Fruit fly (Drosophila melanogaster) whole organism, adult: ENCODE measurements around the gene Prim2.
A peak's percentile ranks its signal among the peaks of the same experiment; 100 is the strongest.

Experiments used
- CG11617 ChIP-seq: fragments of 200-800 bp; sonication (Bioruptor generic); optimal IDR thresholded peaks from 2 replicates; lab custom pipeline; 2017; ENCODE audit warnings: mild to moderate bottlenecking, missing biosample characterization, missing genetic modification reagents, missing genetic modification characterization
- CG12768 ChIP-seq: fragments of 200-800 bp; sonication (Bioruptor generic); optimal IDR thresholded peaks from 2 replicates; lab custom pipeline; 2017; ENCODE audit warnings: missing biosample characterization, missing genetic modification characterization, mild to moderate bottlenecking, moderate library complexity, missing genetic modification reagents
- CG14711 ChIP-seq: fragments of 200-800 bp; sonication (Bioruptor generic); optimal IDR thresholded peaks from 2 replicates; lab custom pipeline; 2018; ENCODE audit warnings: missing biosample characterization, mild to moderate bottlenecking, missing genetic modification characterization, moderate library complexity
- CG1620 ChIP-seq: fragments of 200-800 bp; sonication (Bioruptor generic); optimal IDR thresholded peaks from 2 replicates; lab custom pipeline; 2016; ENCODE audit warnings: missing biosample characterization, missing genetic modification characterization
- CG33017 ChIP-seq: fragments of 200-800 bp; sonication (Bioruptor generic); optimal IDR thresholded peaks from 2 replicates; lab custom pipeline; 2018; ENCODE audit warnings: missing biosample characterization, mild to moderate bottlenecking, missing genetic modification characterization, moderate library complexity
- CG7045 ChIP-seq: fragments of 200-800 bp; sonication (Bioruptor generic); optimal IDR thresholded peaks from 2 replicates; lab custom pipeline; 2017; ENCODE audit warnings: missing biosample characterization, mild to moderate bottlenecking, missing genetic modification characterization
- CG7101 ChIP-seq: fragments of 200-800 bp; sonication (Bioruptor generic); optimal IDR thresholded peaks from 2 replicates; lab custom pipeline; 2018; ENCODE audit warnings: missing biosample characterization, mild to moderate bottlenecking, missing genetic modification characterization, moderate library complexity
- Clk ChIP-seq: fragments of 200-800 bp; sonication (Bioruptor generic); optimal IDR thresholded peaks from 2 replicates; lab custom pipeline; 2017; ENCODE audit warnings: missing biosample characterization, missing genetic modification characterization
- Crg-1 ChIP-seq: fragments of 200-800 bp; sonication (Bioruptor generic); optimal IDR thresholded peaks from 2 replicates; lab custom pipeline; 2016; ENCODE audit warnings: missing biosample characterization, missing genetic modification characterization
- bab1 ChIP-seq: fragments of 200-800 bp; sonication (Bioruptor generic); optimal IDR thresholded peaks from 3 replicates; lab custom pipeline; 2019; ENCODE audit warnings: missing biosample characterization, mild to moderate bottlenecking, missing genetic modification characterization, moderate library complexity
- cic ChIP-seq: fragments of 200-800 bp; sonication (Bioruptor generic); optimal IDR thresholded peaks from 2 replicates; lab custom pipeline; 2017; ENCODE audit warnings: missing biosample characterization, mild to moderate bottlenecking, missing genetic modification characterization, moderate library complexity
- cnc ChIP-seq, 2 experiments: fragments of >200 bp; optimal IDR thresholded peaks; 2 replicates each; lab custom pipeline; 2017
- kay ChIP-seq: fragments of 200-800 bp; sonication (Bioruptor generic); peaks from one replicate; lab custom pipeline; 2016; ENCODE audit warnings: missing biosample characterization, missing genetic modification characterization, borderline replicate concordance
- ovo ChIP-seq: fragments of 200-800 bp; sonication (Bioruptor generic); optimal IDR thresholded peaks from 2 replicates; lab custom pipeline; 2016; ENCODE audit warnings: missing biosample characterization, missing genetic modification characterization
- pad ChIP-seq: fragments of 200-800 bp; sonication (Bioruptor generic); optimal IDR thresholded peaks from 3 replicates; lab custom pipeline; 2017; ENCODE audit warnings: missing biosample characterization, missing genetic modification characterization, mild to moderate bottlenecking, moderate library complexity, missing genetic modification reagents
- tj ChIP-seq: fragments of 200-800 bp; sonication (Bioruptor generic); optimal IDR thresholded peaks from 3 replicates; lab custom pipeline; 2017; ENCODE audit warnings: missing biosample characterization, mild to moderate bottlenecking, missing genetic modification characterization, moderate library complexity
- toe ChIP-seq: fragments of 200-800 bp; sonication (Bioruptor generic); optimal IDR thresholded peaks from 2 replicates; lab custom pipeline; 2016; ENCODE audit warnings: missing biosample characterization, missing genetic modification characterization

Prim2 gene

dm6 chr3L:20361389-20361788 lies at the start of gene Prim2:
TSS of gene Prim2 (minus strand) at chr3L:20361585.
- no peak for TF ChIP-seq CG7101 (tag; lab: Kevin White, UChicago)
- TF ChIP-seq toe (GFP tag; lab: Kevin White, UChicago): no peak
- peak; percentile 30 for TF ChIP-seq bab1 (GFP tag; lab: Kevin White, UChicago)

dm6 chr3L:20410780-20411179 lies 49.4 kb upstream of the Prim2 start:
- TF ChIP-seq CG7101 (tag; lab: Kevin White, UChicago) (peak; percentile 35), ovo (GFP tag; lab: Kevin White, UChicago) (no peak), bab1 (GFP tag; lab: Kevin White, UChicago) (peak; percentile 36), CG14711 (tag; lab: Kevin White, UChicago) (no peak), CG12768 (GFP tag; lab: Kevin White, UChicago) (no peak), CG1620 (GFP tag; lab: Kevin White, UChicago) (no peak), CG7045 (GFP tag; lab: Kevin White, UChicago) (no peak), CG11617 (GFP tag; lab: Kevin White, UChicago) (peak; percentile 29)

dm6 chr3L:20410345-20410744 lies 49.0 kb upstream of the Prim2 start, which contains the start of gene CG13248:
TSS of gene CG13248 (minus strand) at chr3L:20410566.
- TF ChIP-seq cnc (optimal IDR thresholded peaks at IDR 0.05; lab: Kevin White, UChicago) (no peak), tj (GFP tag; lab: Kevin White, UChicago) (no peak), pad (GFP tag; lab: Kevin White, UChicago) (no peak), CG7101 (tag; lab: Kevin White, UChicago) (no peak)

- TF ChIP-seq CG33017 (tag; lab: Kevin White, UChicago): peak; percentile 26
- no peak for TF ChIP-seq CG14711 (tag; lab: Kevin White, UChicago)
- peak; percentile 14 for TF ChIP-seq kay (GFP tag; lab: Kevin White, UChicago)
- peak; percentile 12 for TF ChIP-seq CG7101 (tag; lab: Kevin White, UChicago)
- no peak for TF ChIP-seq cnc (optimal IDR thresholded peaks at IDR 0.05; lab: Kevin White, UChicago)
- TF ChIP-seq CG11617 (GFP tag; lab: Kevin White, UChicago): peak; percentile 12
Measured at dm6 chr3L:20405971-20406948, 44.9 kb upstream of the Prim2 start.

dm6 chr3L:20405337-20405887 lies 44.0 kb upstream of the Prim2 start:
- TF ChIP-seq tj (GFP tag; lab: Kevin White, UChicago) (no peak), Clk (no peak), bab1 (GFP tag; lab: Kevin White, UChicago) (no peak), toe (GFP tag; lab: Kevin White, UChicago) (no peak), CG14711 (tag; lab: Kevin White, UChicago) (no peak), CG33017 (tag; lab: Kevin White, UChicago) (no peak)

dm6 chr3L:20404515-20404914 lies 43.1 kb upstream of the Prim2 start:
- TF ChIP-seq toe (GFP tag; lab: Kevin White, UChicago) (no peak), CG11617 (GFP tag; lab: Kevin White, UChicago) (no peak), pad (GFP tag; lab: Kevin White, UChicago) (no peak), CG33017 (tag; lab: Kevin White, UChicago) (no peak), CG7101 (tag; lab: Kevin White, UChicago) (no peak), Crg-1 (GFP tag; lab: Kevin White, UChicago) (no peak), cic (GFP tag; lab: Kevin White, UChicago) (no peak), CG12768 (GFP tag; lab: Kevin White, UChicago) (no peak), bab1 (GFP tag; lab: Kevin White, UChicago) (no peak), ovo (GFP tag; lab: Kevin White, UChicago) (no peak)

dm6 chr3L:20403493-20404379 lies 42.4 kb upstream of the Prim2 start:
- peak; percentile 10 for TF ChIP-seq bab1 (GFP tag; lab: Kevin White, UChicago)
- no peak for TF ChIP-seq ovo (GFP tag; lab: Kevin White, UChicago)
